Fruit fly (Drosophila melanogaster): Measurements from ENCODE around the gene CG5953.

CG5953 gene

DNA sequence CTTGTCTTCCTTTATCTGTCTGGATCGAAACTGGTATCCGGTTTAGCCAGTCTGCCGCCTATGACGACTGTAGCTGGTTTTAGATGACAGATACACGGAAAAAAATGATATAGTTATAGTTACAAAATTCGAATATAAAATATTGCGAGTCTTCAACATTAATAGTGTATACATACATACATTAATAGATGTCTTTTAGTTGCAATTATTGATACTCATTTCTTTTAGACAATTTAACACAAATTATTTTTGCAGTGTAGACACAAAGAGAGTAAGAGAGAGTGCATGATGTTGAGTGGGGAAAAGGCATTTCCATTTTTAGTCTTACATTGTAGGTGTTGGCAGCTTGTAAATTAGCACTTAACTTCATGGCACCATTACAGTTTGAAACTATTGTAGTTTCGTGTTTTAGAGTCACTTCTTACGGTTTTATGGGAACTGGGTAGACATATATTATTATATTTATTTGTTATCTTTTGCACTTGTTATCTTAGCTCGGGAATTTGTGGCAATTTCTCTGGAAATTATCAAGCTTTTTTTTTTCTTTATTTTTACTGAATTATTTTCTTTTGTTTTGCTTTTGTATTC is 37.4 kb downstream of the CG5953 start (continued):
- TF ChIP-seq cato (GFP tag; optimal IDR thresholded peaks at IDR 0.05; ENCODE audit: borderline replicate concordance) (peak; percentile 78), CG11723 (GFP tag; optimal IDR thresholded peaks at IDR 0.05) (peak; percentile 83), tup (GFP tag; optimal IDR thresholded peaks at IDR 0.05) (no peak), HmgZ (tag; optimal IDR thresholded peaks at IDR 0.05) (peak; percentile 86), CG11398 (GFP tag; optimal IDR thresholded peaks at IDR 0.05) (peak; percentile 74), CG15479 (GFP tag; optimal IDR thresholded peaks at IDR 0.05) (no peak), Bdp1 (GFP tag; optimal IDR thresholded peaks at IDR 0.05) (peak; percentile 53), tna (GFP tag; IDR thresholded peaks at IDR 0.05; ENCODE audit: partially characterized antibody) (no peak), otp (GFP tag; IDR thresholded peaks at IDR 0.05) (0 out of 3 replicates have a peak, but pooled peaks have one; percentile 9), nau (GFP tag; optimal IDR thresholded peaks at IDR 0.05) (no peak), chn (GFP tag; optimal IDR thresholded peaks at IDR 0.05) (peak; percentile 77), Adf1 (GFP tag; IDR thresholded peaks at IDR 0.05) (no peak), abd-A (tag; optimal IDR thresholded peaks at IDR 0.05) (peak; percentile 12), CG1603 (tag; optimal IDR thresholded peaks at IDR 0.05) (peak; percentile 96), Drgx (GFP tag; IDR thresholded peaks at IDR 0.05) (no peak), CG6254 (GFP tag; optimal IDR thresholded peaks at IDR 0.05) (no peak), CG8089 (GFP tag; optimal IDR thresholded peaks at IDR 0.05) (peak; percentile 64), CG17328 (GFP tag; IDR thresholded peaks at IDR 0.05) (peak; percentile 90), dysf (GFP tag; IDR thresholded peaks at IDR 0.05) (peak; percentile 79), jing (GFP tag; optimal IDR thresholded peaks at IDR 0.05) (peak; percentile 86), CG9437 (GFP tag; optimal IDR thresholded peaks at IDR 0.05) (peak; percentile 82), ato (GFP tag; IDR thresholded peaks at IDR 0.05; ENCODE audit: partially characterized antibody) (no peak), ci (GFP tag; IDR thresholded peaks at IDR 0.05) (peak; percentile 96), CG1233 (GFP tag; optimal IDR thresholded peaks at IDR 0.05) (no peak), run (tag; optimal IDR thresholded peaks at IDR 0.05) (peak; percentile 81), Hsf (GFP tag; optimal IDR thresholded peaks at IDR 0.05) (peak; percentile 87), Sox102F (GFP tag; optimal IDR thresholded peaks at IDR 0.05) (peak; percentile 96), E2f2 (GFP tag; IDR thresholded peaks at IDR 0.05) (peak; percentile 61; the same call in 1 of the 2 replicates), CG8944 (GFP tag; optimal IDR thresholded peaks at IDR 0.05) (peak; percentile 61), Eip74EF (GFP tag; optimal IDR thresholded peaks at IDR 0.05) (no peak), maf-S (GFP tag; optimal IDR thresholded peaks at IDR 0.05) (peak; percentile 66), CG17912 (GFP tag; optimal IDR thresholded peaks at IDR 0.05) (peak; percentile 42), CG15011 (GFP tag; optimal IDR thresholded peaks at IDR 0.05) (no peak), bab2 (GFP tag; optimal IDR thresholded peaks at IDR 0.05) (peak; percentile 78), CG7745 (tag; optimal IDR thresholded peaks at IDR 0.05) (peak; percentile 33), lmd (GFP tag; IDR thresholded peaks at IDR 0.05) (peak; percentile 84), Myb (GFP tag; optimal IDR thresholded peaks at IDR 0.05) (peak; percentile 45), CG15269 (tag; optimal IDR thresholded peaks at IDR 0.05) (peak; percentile 89), Dbx (GFP tag; IDR thresholded peaks at IDR 0.05) (no peak), repo (GFP tag; optimal IDR thresholded peaks at IDR 0.05) (no peak), CG42726 (GFP tag; IDR thresholded peaks at IDR 0.05; ENCODE audit: partially characterized antibody) (no peak), gsb-n (tag; optimal IDR thresholded peaks at IDR 0.05) (peak; percentile 95), al (GFP tag; IDR thresholded peaks at IDR 0.05) (peak; percentile 47; the same call in 1 of the 2 replicates), Pdp1 (GFP tag; optimal IDR thresholded peaks at IDR 0.05) (peak in 1 of 2 experiments; percentile 12), CG8290 (GFP tag; optimal IDR thresholded peaks at IDR 0.05) (peak; percentile 85), CG8290 (tag; optimal IDR thresholded peaks at IDR 0.05) (peak in 1 of 2 experiments; percentile 93), CG18476 (GFP tag; optimal IDR thresholded peaks at IDR 0.05) (no peak), CG9817 (tag; optimal IDR thresholded peaks at IDR 0.05) (peak; percentile 84), CG10274 (GFP tag; optimal IDR thresholded peaks at IDR 0.05) (no peak), gfzf (GFP tag; optimal IDR thresholded peaks at IDR 0.05) (no peak)
